Worm (Caenorhabditis elegans): ENCODE results near the gene old-1.
A peak's percentile ranks its signal among the peaks of the same experiment; 100 is the strongest.

Gene old-1

ce11 chrII:9891823-9892222 lies 23.3 kb upstream of the old-1 start (continued):
- TF ChIP-seq pha-4 (GFP tag; IDR thresholded peaks at IDR 0.05): no peak
- no peak for TF ChIP-seq pha-4 (tag; optimal IDR thresholded peaks at IDR 0.05)
- TF ChIP-seq lin-29 (GFP tag; IDR thresholded peaks at IDR 0.05): no peak
- TF ChIP-seq ZK546.5 (tag; optimal IDR thresholded peaks at IDR 0.05): no peak
- no peak for TF ChIP-seq zip-11 (GFP tag; IDR thresholded peaks at IDR 0.05)
- no peak for TF ChIP-seq dmd-8 (GFP tag; IDR thresholded peaks at IDR 0.05)
- TF ChIP-seq lsy-2 (tag; optimal IDR thresholded peaks at IDR 0.05): peak in 1 of 2 experiments; percentile 5
- TF ChIP-seq nhr-6 (tag; optimal IDR thresholded peaks at IDR 0.05): no peak
- no peak for TF ChIP-seq nhr-25 (tag; optimal IDR thresholded peaks at IDR 0.05; ENCODE audit: borderline replicate concordance, insufficient read depth)
- TF ChIP-seq unc-62 (GFP tag; optimal IDR thresholded peaks at IDR 0.05 in 1 of 2): no peak
- TF ChIP-seq unc-62 (tag; optimal IDR thresholded peaks at IDR 0.05): no peak
- TF ChIP-seq lin-15B (tag; optimal IDR thresholded peaks at IDR 0.05): no peak
- no peak for TF ChIP-seq mxl-3 (GFP tag; optimal IDR thresholded peaks at IDR 0.05)
- no peak for TF ChIP-seq daf-12 (tag; optimal IDR thresholded peaks at IDR 0.05)
- TF ChIP-seq Y75B8A.6 (GFP tag; IDR thresholded peaks at IDR 0.05): no peak
- no peak for TF ChIP-seq nhr-237 (tag; optimal IDR thresholded peaks at IDR 0.05)
- TF ChIP-seq F26F4.8 (GFP tag; conservative IDR thresholded peaks at IDR 0.05): no peak
- TF ChIP-seq Y48G9A.11 (GFP tag; IDR thresholded peaks at IDR 0.05): no peak
- no peak for TF ChIP-seq ceh-44 (GFP tag; IDR thresholded peaks at IDR 0.05)
- TF ChIP-seq nhr-41 (GFP tag; IDR thresholded peaks at IDR 0.05): peak; percentile 60; the same call in 1 of the 2 replicates
- no peak for TF ChIP-seq F10B5.3 (tag; optimal IDR thresholded peaks at IDR 0.05)
- peak; percentile 79 for TF ChIP-seq tra-1 (GFP tag; IDR thresholded peaks at IDR 0.05)
- no peak for TF ChIP-seq zip-2 (tag; optimal IDR thresholded peaks at IDR 0.05)
- TF ChIP-seq lin-38 (GFP tag; IDR thresholded peaks at IDR 0.05): no peak
- TF ChIP-seq tag-97 (GFP tag; IDR thresholded peaks at IDR 0.05): no peak
- no peak for TF ChIP-seq daf-16 (GFP tag; optimal IDR thresholded peaks at IDR 0.05)
- TF ChIP-seq daf-16 (tag; optimal IDR thresholded peaks at IDR 0.05): peak; percentile 53

ce11 chrII:9891031-9891689 lies 22.6 kb upstream of the old-1 start, which contains the start of gene vgln-1:
TSS of gene vgln-1 (minus strand) at chrII:9891081.
- TF ChIP-seq D1046.2 (GFP tag; IDR thresholded peaks at IDR 0.05) (no peak), mxl-3 (GFP tag; optimal IDR thresholded peaks at IDR 0.05) (peak; percentile 61), lin-13 (GFP tag; optimal IDR thresholded peaks at IDR 0.05) (no peak), nhr-111 (GFP tag; optimal IDR thresholded peaks at IDR 0.05) (no peak), mdt-29 (GFP tag; IDR thresholded peaks at IDR 0.05) (no peak), zfp-3 (GFP tag; conservative IDR thresholded peaks at IDR 0.05) (no peak), lin-38 (GFP tag; IDR thresholded peaks at IDR 0.05) (no peak), php-3 (GFP tag; IDR thresholded peaks at IDR 0.05) (no peak), lin-29 (GFP tag; IDR thresholded peaks at IDR 0.05) (no peak), lir-3 (tag; optimal IDR thresholded peaks at IDR 0.05) (no peak), zip-2 (tag; optimal IDR thresholded peaks at IDR 0.05) (no peak), jun-1 (tag; optimal IDR thresholded peaks at IDR 0.05) (no peak), zip-11 (GFP tag; IDR thresholded peaks at IDR 0.05) (no peak), F49E8.2 (tag; optimal IDR thresholded peaks at IDR 0.05; ENCODE audit: borderline replicate concordance) (no peak), pqm-1 (tag; optimal IDR thresholded peaks at IDR 0.05) (no peak), nhr-25 (tag; optimal IDR thresholded peaks at IDR 0.05; ENCODE audit: borderline replicate concordance, insufficient read depth) (peak; percentile 55), dmd-8 (GFP tag; IDR thresholded peaks at IDR 0.05) (no peak), nhr-48 (tag; optimal IDR thresholded peaks at IDR 0.05) (no peak), saeg-2 (GFP tag; IDR thresholded peaks at IDR 0.05) (no peak), ceh-20 (GFP tag; IDR thresholded peaks at IDR 0.05) (no peak), daf-19 (GFP tag; conservative IDR thresholded peaks at IDR 0.05) (no peak), F10B5.3 (tag; optimal IDR thresholded peaks at IDR 0.05) (no peak), F44E2.7 (GFP tag; IDR thresholded peaks at IDR 0.05) (no peak), ztf-11 (tag; optimal IDR thresholded peaks at IDR 0.05) (no peak), dmd-9 (GFP tag; IDR thresholded peaks at IDR 0.05) (no peak), zag-1 (tag; optimal IDR thresholded peaks at IDR 0.05) (no peak), nhr-102 (tag; optimal IDR thresholded peaks at IDR 0.05) (no peak), ZK337.2 (GFP tag; IDR thresholded peaks at IDR 0.05) (0 out of 2 replicates have a peak, but pooled peaks have one; percentile 13), gei-8 (GFP tag; optimal IDR thresholded peaks at IDR 0.05) (no peak), mdl-1 (tag; optimal IDR thresholded peaks at IDR 0.05) (peak in 1 of 2 experiments; percentile 35), ceh-62 (tag; optimal IDR thresholded peaks at IDR 0.05) (no peak)

Data from whole organism, L4 larva.